Fruit fly (Drosophila melanogaster) whole organism, pupa: ENCODE results near the gene CG32192.

Experiments used
- CG4496 ChIP-seq: fragments of 200-800 bp; sonication (Bioruptor generic); IDR thresholded peaks from 3 replicates; pipeline ENCODE4 v1.3.6; 2022; ENCODE audit warnings: missing biosample characterization, missing genetic modification characterization
- CG8159 ChIP-seq: fragments of 200-800 bp; sonication (Bioruptor generic); optimal IDR thresholded peaks from 3 replicates; lab custom pipeline; 2018; ENCODE audit warnings: missing biosample characterization, mild to moderate bottlenecking, missing genetic modification characterization, moderate library complexity
- rn ChIP-seq: fragments of 200-800 bp; sonication (Bioruptor generic); IDR thresholded peaks from 2 replicates; pipeline ENCODE4 v1.3.6; 2022; ENCODE audit warnings: missing biosample characterization, missing genetic modification characterization

DNA sequence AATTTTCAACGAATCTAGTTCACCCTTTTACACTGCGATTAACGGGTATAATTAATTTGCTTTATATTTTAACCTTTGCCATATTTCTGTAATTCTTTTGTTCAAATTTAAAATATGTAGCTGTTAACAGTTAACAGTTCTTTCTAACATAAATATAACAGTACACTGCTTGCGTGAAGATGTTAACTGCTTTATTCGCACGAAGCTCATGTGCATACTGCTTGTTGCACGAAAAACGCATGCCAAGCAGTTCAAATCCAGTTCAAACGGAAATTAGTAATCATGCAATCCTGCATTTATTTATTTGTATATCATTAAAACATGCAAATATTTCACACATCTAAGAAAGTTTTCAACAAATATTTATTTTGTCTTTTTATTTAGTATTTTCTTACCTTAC is 47.9 kb downstream of the CG32192 start:
- peak; percentile 17 for TF ChIP-seq CG8159 (tag; lab: Kevin White, UChicago)
- TF ChIP-seq rn (GFP tag; lab: Robert Waterston, UW) = no peak
- no peak for TF ChIP-seq CG4496 (GFP tag; lab: Robert Waterston, UW)
